Worm (Caenorhabditis elegans) whole organism, late embryonic: ENCODE results near the gene bir-1.

Experiments used
- C38D4.7 ChIP-seq: fragments of 200-800 bp; sonication (Bioruptor generic); optimal IDR thresholded peaks from 2 replicates; lab custom pipeline; 2018; ENCODE audit warnings: mild to moderate bottlenecking, missing genetic modification characterization, moderate library complexity, missing compliant biosample characterization
- F13H6.1 ChIP-seq: sonication (generic microtip); optimal IDR thresholded peaks from 2 replicates; lab custom pipeline; 2016; ENCODE audit warnings: missing genetic modification characterization, missing compliant biosample characterization
- K02D7.2 ChIP-seq: sonication (generic microtip); optimal IDR thresholded peaks from 2 replicates; lab custom pipeline; 2017; ENCODE audit warnings: mild to moderate bottlenecking, missing genetic modification characterization, missing compliant biosample characterization
- Y22D7AL.16 ChIP-seq: sonication (generic microtip); optimal IDR thresholded peaks from 2 replicates; lab custom pipeline; 2016; ENCODE audit warnings: missing genetic modification characterization, missing compliant biosample characterization
- ama-1 ChIP-seq: fragments of 150-350 bp; optimal IDR thresholded peaks from 2 replicates; lab custom pipeline; 2014
- ceh-14 ChIP-seq: sonication (generic microtip); optimal IDR thresholded peaks from 2 replicates; lab custom pipeline; 2016; ENCODE audit warnings: missing genotype, missing genetic modification characterization, missing compliant biosample characterization
- ceh-2 ChIP-seq: sonication (generic microtip); optimal IDR thresholded peaks from 2 replicates; lab custom pipeline; 2016; ENCODE audit warnings: missing genotype, missing genetic modification characterization, missing compliant biosample characterization
- ceh-22 ChIP-seq: sonication (generic microtip); optimal IDR thresholded peaks from 2 replicates; lab custom pipeline; 2017; ENCODE audit warnings: missing biosample characterization, missing genetic modification characterization
- ceh-31 ChIP-seq: sonication (generic microtip); optimal IDR thresholded peaks from 2 replicates; lab custom pipeline; 2016; ENCODE audit warnings: missing genetic modification characterization, missing compliant biosample characterization
- ceh-45 ChIP-seq: fragments of 200-800 bp; sonication (Bioruptor generic); IDR thresholded peaks from 2 replicates; pipeline ENCODE4 v1.3.6; 2022; ENCODE audit warnings: missing genetic modification reagents, missing genetic modification characterization, missing compliant biosample characterization
- ceh-6 ChIP-seq: fragments of 200-800 bp; sonication (Bioruptor generic); optimal IDR thresholded peaks from 2 replicates; lab custom pipeline; 2018; ENCODE audit warnings: mild to moderate bottlenecking, missing genetic modification characterization, missing compliant biosample characterization
- dmd-4 ChIP-seq: sonication (generic microtip); optimal IDR thresholded peaks from 2 replicates; lab custom pipeline; 2016; ENCODE audit warnings: borderline replicate concordance, missing genetic modification characterization, missing compliant biosample characterization
- dve-1 ChIP-seq: sonication (generic microtip); optimal IDR thresholded peaks from 2 replicates; lab custom pipeline; 2017; ENCODE audit warnings: antibody characterized with exemption, mild to moderate bottlenecking, missing genetic modification characterization, missing compliant biosample characterization
- elt-2 ChIP-seq: sonication (generic microtip); optimal IDR thresholded peaks from 2 replicates; lab custom pipeline; 2016; ENCODE audit warnings: missing genetic modification reagents, missing genetic modification characterization, missing compliant biosample characterization
- ets-4 ChIP-seq: sonication (generic microtip); optimal IDR thresholded peaks from 2 replicates; lab custom pipeline; 2016; ENCODE audit warnings: missing genetic modification characterization, missing compliant biosample characterization
- fax-1 ChIP-seq: sonication (generic microtip); optimal IDR thresholded peaks from 2 replicates; lab custom pipeline; 2016; ENCODE audit warnings: missing genotype, missing genetic modification characterization, missing compliant biosample characterization
- fkh-6 ChIP-seq: sonication (generic microtip); optimal IDR thresholded peaks from 2 replicates; lab custom pipeline; 2016; ENCODE audit warnings: missing genetic modification characterization, missing compliant biosample characterization
- gmeb-2 ChIP-seq: sonication (generic microtip); optimal IDR thresholded peaks from 2 replicates; lab custom pipeline; 2016; ENCODE audit warnings: missing genetic modification characterization, inconsistent platforms, missing compliant biosample characterization
- hlh-15 ChIP-seq: sonication (generic microtip); optimal IDR thresholded peaks from 2 replicates; lab custom pipeline; 2016; ENCODE audit warnings: missing genetic modification characterization, missing compliant biosample characterization
- hlh-6 ChIP-seq: sonication (generic microtip); optimal IDR thresholded peaks from 2 replicates; lab custom pipeline; 2016; ENCODE audit warnings: missing genotype, missing genetic modification characterization, missing compliant biosample characterization
- hlh-8 ChIP-seq: sonication (generic microtip); optimal IDR thresholded peaks from 2 replicates; lab custom pipeline; 2016; ENCODE audit warnings: missing genotype, missing genetic modification characterization, missing compliant biosample characterization
- madf-2 ChIP-seq: sonication (generic microtip); optimal IDR thresholded peaks from 2 replicates; lab custom pipeline; 2017; ENCODE audit warnings: missing genetic modification characterization, missing compliant biosample characterization
- mec-3 ChIP-seq: sonication (generic microtip); optimal IDR thresholded peaks from 2 replicates; lab custom pipeline; 2016; ENCODE audit warnings: borderline replicate concordance, missing genetic modification characterization, missing compliant biosample characterization
- nhr-11 ChIP-seq: fragments of 150-350 bp; optimal IDR thresholded peaks from 2 replicates; lab custom pipeline; 2014; ENCODE audit warnings: missing biosample characterization, missing genetic modification characterization
- nhr-232 ChIP-seq: sonication (generic microtip); optimal IDR thresholded peaks from 2 replicates; lab custom pipeline; 2016; ENCODE audit warnings: missing genetic modification characterization, missing compliant biosample characterization
- pag-3 ChIP-seq: sonication (generic microtip); optimal IDR thresholded peaks from 2 replicates; lab custom pipeline; 2016; ENCODE audit warnings: missing compliant biosample characterization, missing genetic modification characterization, borderline replicate concordance
- pax-1 ChIP-seq: fragments of 150-350 bp; optimal IDR thresholded peaks from 2 replicates; lab custom pipeline; 2014; ENCODE audit warnings: missing biosample characterization, missing genetic modification characterization
- pha-2 ChIP-seq: sonication (generic microtip); optimal IDR thresholded peaks from 2 replicates; lab custom pipeline; 2017; ENCODE audit warnings: mild to moderate bottlenecking, missing genetic modification characterization, missing compliant biosample characterization
- pqm-1 ChIP-seq: sonication (generic microtip); optimal IDR thresholded peaks from 2 replicates; lab custom pipeline; 2016; ENCODE audit warnings: missing genetic modification characterization, missing compliant biosample characterization
- ref-2 ChIP-seq: sonication (generic microtip); optimal IDR thresholded peaks from 2 replicates; lab custom pipeline; 2016; ENCODE audit warnings: missing genetic modification characterization, missing compliant biosample characterization
- sox-4 ChIP-seq: sonication (generic microtip); optimal IDR thresholded peaks from 2 replicates; lab custom pipeline; 2017; ENCODE audit warnings: mild to moderate bottlenecking, missing genetic modification characterization, inconsistent platforms, missing compliant biosample characterization
- tbx-2 ChIP-seq: sonication (generic microtip); optimal IDR thresholded peaks from 2 replicates; lab custom pipeline; 2016; ENCODE audit warnings: missing genetic modification characterization, missing compliant biosample characterization
- unc-3 ChIP-seq, 2 experiments: fragments of 200-800 bp in 1 of 2; sonication (Bioruptor generic) in 1 of 2; sonication (generic microtip) in 1 of 2; conservative IDR thresholded peaks in 1 of 2; optimal IDR thresholded peaks in 1 of 2; 2 replicates each; pipeline versions ENCODE4 v1.3.6 to Lab custom; 2016 to 2022; ENCODE audit warnings: missing compliant biosample characterization in 2 of 2, missing genetic modification characterization in 2 of 2, missing genetic modification reagents in 1 of 2
- unc-42 ChIP-seq: sonication (generic microtip); optimal IDR thresholded peaks from 2 replicates; lab custom pipeline; 2016; ENCODE audit warnings: missing genotype, missing genetic modification characterization, missing compliant biosample characterization
- unc-86 ChIP-seq: sonication (generic microtip); optimal IDR thresholded peaks from 2 replicates; lab custom pipeline; 2016; ENCODE audit warnings: missing genetic modification characterization, missing compliant biosample characterization
- zip-5 ChIP-seq: sonication (generic microtip); optimal IDR thresholded peaks from 2 replicates; lab custom pipeline; 2016; ENCODE audit warnings: missing genetic modification characterization, missing compliant biosample characterization
- ztf-16 ChIP-seq: sonication (generic microtip); optimal IDR thresholded peaks from 2 replicates; lab custom pipeline; 2017; ENCODE audit warnings: missing genetic modification characterization, missing compliant biosample characterization

bir-1 gene

DNA sequence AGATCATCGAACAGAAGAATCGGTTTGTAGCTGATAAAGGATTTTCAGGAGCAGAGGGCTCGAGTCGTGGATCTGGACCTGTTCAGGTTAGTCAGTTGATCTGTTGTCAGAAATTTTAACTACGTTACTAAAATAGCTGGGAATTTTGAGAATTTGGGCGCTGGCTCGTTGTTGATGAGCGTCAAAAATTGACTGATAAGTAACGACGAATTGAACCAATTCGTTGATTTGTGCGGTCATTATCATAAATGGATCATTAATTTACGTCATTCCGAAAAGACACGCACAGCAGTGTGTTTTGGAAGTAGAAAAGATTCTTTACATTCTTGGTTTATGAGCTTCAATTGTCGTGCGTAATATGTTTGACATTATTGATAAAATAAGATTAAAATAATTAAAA is 3.5 kb downstream of the bir-1 start:
- TF ChIP-seq hlh-15 (tag; lab: Kevin White, UChicago) (no peak), K02D7.2 (no peak), elt-2 (peak; percentile 46)

DNA sequence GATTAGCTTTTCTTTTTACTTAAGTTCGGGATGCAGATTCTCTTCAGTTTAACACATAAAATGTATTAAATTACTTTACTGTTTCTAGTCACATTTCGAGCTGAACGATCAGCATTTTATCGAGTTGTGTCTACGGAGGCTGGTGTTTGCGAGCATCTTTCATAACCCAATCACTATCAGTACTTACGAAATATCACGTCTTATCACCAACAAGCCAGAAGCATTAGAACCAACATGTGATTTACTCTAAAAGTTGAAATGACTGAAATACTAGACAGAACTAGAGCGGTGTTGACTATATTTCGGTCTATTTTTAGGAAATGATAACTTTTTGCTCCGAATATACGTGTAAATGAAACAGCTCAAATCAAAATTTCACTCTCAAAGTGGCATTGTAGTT is 4.2 kb downstream of the bir-1 start:
- TF ChIP-seq dmd-4 (tag; lab: Kevin White, UChicago) (no peak), unc-42 (no peak), ets-4 (tag; lab: Kevin White, UChicago) (no peak), C38D4.7 (no peak), ceh-14 (tag; lab: Kevin White, UChicago) (no peak), ama-1 (no peak), fax-1 (no peak), hlh-15 (tag; lab: Kevin White, UChicago) (no peak), zip-5 (tag; lab: Kevin White, UChicago) (no peak), unc-86 (tag; lab: Kevin White, UChicago) (no peak), sox-4 (tag; lab: Kevin White, UChicago) (no peak), pag-3 (tag; lab: Kevin White, UChicago) (no peak), elt-2 (no peak), ceh-6 (GFP tag; lab: Kevin White, UChicago) (no peak)

DNA sequence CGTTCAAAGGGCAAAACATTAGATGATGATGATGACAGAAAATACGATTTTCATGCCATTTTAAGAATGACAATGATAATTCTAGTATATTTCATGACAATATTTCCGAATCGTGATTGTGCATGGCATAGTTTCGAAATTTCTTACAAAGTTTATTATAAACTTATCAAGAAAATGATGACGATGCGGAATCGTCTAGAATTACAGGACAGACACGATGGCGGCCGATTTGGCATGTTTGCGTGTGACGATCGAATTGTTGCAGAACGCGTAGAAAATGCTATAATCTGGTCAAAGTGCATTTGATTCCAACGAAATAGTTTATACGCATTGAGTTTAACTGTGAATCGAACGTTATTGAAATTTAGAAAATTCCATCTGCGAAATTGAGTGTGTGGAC is 5.0 kb downstream of the bir-1 start:
- no peak for TF ChIP-seq ceh-6 (GFP tag; lab: Kevin White, UChicago)
- no peak for TF ChIP-seq elt-2
- TF ChIP-seq hlh-6 (tag; lab: Kevin White, UChicago): no peak
- no peak for TF ChIP-seq ceh-45 (GFP tag; lab: Robert Waterston, UW)
- no peak for TF ChIP-seq ref-2
- no peak for TF ChIP-seq pax-1
- TF ChIP-seq fkh-6 (tag; lab: Kevin White, UChicago): no peak

DNA sequence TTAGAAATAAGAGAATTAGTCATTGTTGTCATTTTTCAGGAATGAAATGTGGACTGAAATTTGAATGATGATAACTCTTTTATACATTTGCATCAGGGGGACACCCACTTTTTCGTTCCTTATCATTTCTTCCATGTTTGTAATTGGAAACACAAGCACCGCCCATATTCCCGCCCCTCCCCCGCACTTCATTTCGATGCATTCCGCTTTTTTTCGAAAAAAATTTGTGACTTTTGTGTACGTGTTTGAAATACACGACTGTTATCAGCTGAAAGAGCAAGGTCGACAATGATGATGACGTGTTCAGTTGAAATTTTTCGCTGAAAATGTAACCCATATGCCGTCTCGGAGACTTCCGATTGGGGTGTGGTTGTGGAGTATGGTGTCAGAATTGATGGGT is 6.4 kb downstream of the bir-1 start, which contains the start of gene zip-10:
zip-10 (minus strand) TSS at position 43 of the 400 bp plus-strand sequence.
- TF ChIP-seq hlh-8: no peak
- TF ChIP-seq zip-5 (tag; lab: Kevin White, UChicago): no peak
- TF ChIP-seq gmeb-2 (tag; lab: Kevin White, UChicago): no peak
- TF ChIP-seq nhr-11 (tag; lab: Kevin White, UChicago): no peak
- no peak for TF ChIP-seq dmd-4 (tag; lab: Kevin White, UChicago)
- no peak for TF ChIP-seq tbx-2 (tag; lab: Kevin White, UChicago)
- no peak for TF ChIP-seq ceh-22 (tag; lab: Kevin White, UChicago)
- no peak for TF ChIP-seq unc-3 (GFP tag; conservative IDR thresholded peaks at IDR 0.05; lab: Robert Waterston, UW)
- no peak for TF ChIP-seq unc-3 (tag; optimal IDR thresholded peaks at IDR 0.05; lab: Kevin White, UChicago)
- TF ChIP-seq hlh-15 (tag; lab: Kevin White, UChicago): no peak

DNA sequence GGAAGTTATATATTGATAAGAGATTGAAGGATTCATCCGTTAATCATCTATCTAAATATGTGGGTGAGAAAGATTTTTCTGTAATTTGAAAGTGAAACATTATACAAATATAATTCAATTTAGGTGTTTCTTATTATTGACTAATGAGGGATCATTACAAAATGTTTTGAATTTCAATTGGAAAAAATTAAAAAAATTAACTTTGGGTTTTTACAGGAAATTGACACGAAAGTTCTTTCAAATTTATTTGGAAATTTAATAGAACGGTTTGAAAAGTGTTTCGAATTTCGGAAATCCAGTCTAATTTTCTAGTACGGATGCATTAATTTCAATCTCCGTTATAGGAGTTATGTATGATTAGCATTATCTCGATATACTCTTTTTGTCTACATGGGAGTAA is 8.8 kb downstream of the bir-1 start:
- TF ChIP-seq tbx-2 (tag; lab: Kevin White, UChicago) (no peak), dmd-4 (tag; lab: Kevin White, UChicago) (no peak), hlh-8 (no peak), pha-2 (tag; lab: Kevin White, UChicago) (no peak), ceh-31 (no peak), ztf-16 (tag; lab: Kevin White, UChicago) (no peak), Y22D7AL.16 (tag; lab: Kevin White, UChicago) (no peak), unc-3 (GFP tag; conservative IDR thresholded peaks at IDR 0.05; lab: Robert Waterston, UW) (no peak), unc-3 (tag; optimal IDR thresholded peaks at IDR 0.05; lab: Kevin White, UChicago) (no peak), mec-3 (tag; lab: Kevin White, UChicago) (no peak), dve-1 (tag; lab: Kevin White, UChicago) (no peak), fkh-6 (tag; lab: Kevin White, UChicago) (no peak), F13H6.1 (no peak), pqm-1 (tag; lab: Kevin White, UChicago) (no peak), nhr-232 (tag; lab: Kevin White, UChicago) (no peak), ceh-2 (tag; lab: Kevin White, UChicago) (no peak), unc-42 (no peak), zip-5 (tag; lab: Kevin White, UChicago) (no peak), C38D4.7 (no peak), fax-1 (no peak), madf-2 (tag; lab: Kevin White, UChicago) (no peak)
